Worm (Caenorhabditis elegans) whole organism, L4/young adult: ENCODE results near the gene cest-34.

ENCODE experiments used
- W03F9.2 ChIP-seq: fragments of 150-350 bp; optimal IDR thresholded peaks from 2 replicates; lab custom pipeline; 2014; ENCODE audit warnings: missing biosample characterization, missing genetic modification characterization
- dao-5 ChIP-seq: sonication (generic microtip); optimal IDR thresholded peaks from 2 replicates; lab custom pipeline; 2016; ENCODE audit warnings: missing genotype, missing genetic modification characterization, moderate library complexity, missing compliant biosample characterization
- him-1 ChIP-seq: sonication (generic microtip); optimal IDR thresholded peaks from 2 replicates; lab custom pipeline; 2016; ENCODE audit warnings: missing genotype, missing genetic modification reagents, missing genetic modification characterization, missing compliant biosample characterization

Gene cest-34

ce11 chrV:6694668-6695067 lies 18.1 kb downstream of the cest-34 start, which contains the start of gene W02F12.8:
W02F12.8 (minus strand) TSS chrV:6694768.
- no peak for TF ChIP-seq W03F9.2 (tag; lab: Kevin White, UChicago)
- no peak for TF ChIP-seq dao-5
- TF ChIP-seq him-1 (tag; lab: Kevin White, UChicago), result no peak

- TF ChIP-seq W03F9.2 (tag; lab: Kevin White, UChicago) (no peak), him-1 (tag; lab: Kevin White, UChicago) (no peak), dao-5 (no peak)
These were observed 21.0 kb downstream of the cest-34 start, which contains the start of gene W02F12.2 for ce11 chrV:6697552-6697951. W02F12.2 (minus strand) TSS chrV:6697652.

- TF ChIP-seq him-1 (tag; lab: Kevin White, UChicago) (no peak), dao-5 (no peak), W03F9.2 (tag; lab: Kevin White, UChicago) (no peak)
These were observed 22.4 kb downstream of the cest-34 start for ce11 chrV:6699021-6699420.

ce11 chrV:6699833-6700232 lies 23.2 kb downstream of the cest-34 start:
- no peak for TF ChIP-seq dao-5
- no peak for TF ChIP-seq W03F9.2 (tag; lab: Kevin White, UChicago)
- TF ChIP-seq him-1 (tag; lab: Kevin White, UChicago), result no peak

- TF ChIP-seq him-1 (tag; lab: Kevin White, UChicago), result no peak
- no peak for TF ChIP-seq dao-5
These were observed 26.1 kb downstream of the cest-34 start, which contains the start of gene era-1 for ce11 chrV:6702692-6703091. era-1 (plus strand) TSS chrV:6703057.

- TF ChIP-seq him-1 (tag; lab: Kevin White, UChicago) (no peak), dao-5 (no peak), W03F9.2 (tag; lab: Kevin White, UChicago) (no peak)
These were observed 27.9 kb downstream of the cest-34 start for ce11 chrV:6704482-6704881.

ce11 chrV:6705367-6705766 lies 28.8 kb downstream of the cest-34 start:
- TF ChIP-seq dao-5, result no peak
- no peak for TF ChIP-seq W03F9.2 (tag; lab: Kevin White, UChicago)
- no peak for TF ChIP-seq him-1 (tag; lab: Kevin White, UChicago)

ce11 chrV:6706771-6707170 lies 30.2 kb downstream of the cest-34 start, which contains the start of gene W02F12.4:
W02F12.4 (minus strand) TSS chrV:6706934.
- TF ChIP-seq W03F9.2 (tag; lab: Kevin White, UChicago) (no peak), him-1 (tag; lab: Kevin White, UChicago) (no peak), dao-5 (no peak)

- TF ChIP-seq W03F9.2 (tag; lab: Kevin White, UChicago) (no peak), him-1 (tag; lab: Kevin White, UChicago) (no peak), dao-5 (no peak)
These were observed 32.6 kb downstream of the cest-34 start, which contains the start of gene dlst-1 for ce11 chrV:6709050-6709683. dlst-1 (minus strand) TSS chrV:6709101.

ce11 chrV:6710462-6710861 lies 33.9 kb downstream of the cest-34 start, which contains the start of gene sna-1:
sna-1 (minus strand) TSS chrV:6710679.
- TF ChIP-seq W03F9.2 (tag; lab: Kevin White, UChicago) (no peak), dao-5 (no peak), him-1 (tag; lab: Kevin White, UChicago) (no peak)

- no peak for TF ChIP-seq W03F9.2 (tag; lab: Kevin White, UChicago)
- TF ChIP-seq dao-5, result no peak
- TF ChIP-seq him-1 (tag; lab: Kevin White, UChicago), result no peak
These were observed 41.6 kb downstream of the cest-34 start, which contains the start of gene srg-30 for ce11 chrV:6718232-6718631. srg-30 (minus strand) TSS chrV:6718332.

ce11 chrV:6722378-6722777 lies 45.8 kb downstream of the cest-34 start, which contains the start of gene ZC487.2:
ZC487.2 (minus strand) TSS chrV:6722478.
- TF ChIP-seq him-1 (tag; lab: Kevin White, UChicago), result no peak
- TF ChIP-seq dao-5, result no peak
- TF ChIP-seq W03F9.2 (tag; lab: Kevin White, UChicago), result no peak

- TF ChIP-seq him-1 (tag; lab: Kevin White, UChicago), result no peak
- no peak for TF ChIP-seq dao-5
- TF ChIP-seq W03F9.2 (tag; lab: Kevin White, UChicago), result no peak
These were observed 49.7 kb downstream of the cest-34 start for ce11 chrV:6726279-6726678.

ce11 chrV:6727222-6727621 lies 50.6 kb downstream of the cest-34 start, which contains the start of gene ZC487.1:
ZC487.1 (plus strand) TSS chrV:6727522.
- TF ChIP-seq W03F9.2 (tag; lab: Kevin White, UChicago) (no peak), him-1 (tag; lab: Kevin White, UChicago) (no peak), dao-5 (no peak)
